Fruit fly (Drosophila melanogaster) whole organism, embryonic: ENCODE results near the gene GstD7.

Experiments used
- Antp ChIP-seq: fragments of 200-800 bp; sonication (Bioruptor generic); optimal IDR thresholded peaks from 3 replicates; lab custom pipeline; 2016; ENCODE audit warnings: missing biosample characterization, missing genetic modification characterization
- Awh ChIP-seq: fragments of 200-800 bp; sonication (Bioruptor generic); IDR thresholded peaks from 2 replicates; pipeline ENCODE4, ENCODE4 v1.3.6; 2022; ENCODE audit warnings: missing biosample characterization, missing genetic modification characterization
- B-H1 ChIP-seq: fragments of 200-800 bp; sonication (Bioruptor generic); IDR thresholded peaks from 3 replicates; pipeline ENCODE4 v1.3.6; 2022; ENCODE audit warnings: missing biosample characterization, missing genetic modification characterization
- Blimp-1 ChIP-seq: fragments of 200-800 bp; sonication (Bioruptor generic); optimal IDR thresholded peaks from 3 replicates; lab custom pipeline; 2018; ENCODE audit warnings: missing biosample characterization, missing genetic modification characterization, mild to moderate bottlenecking, moderate library complexity, missing genetic modification reagents
- CG12769 ChIP-seq: fragments of 200-800 bp; sonication (Bioruptor generic); optimal IDR thresholded peaks from 2 replicates; lab custom pipeline; 2019; ENCODE audit warnings: missing biosample characterization, mild to moderate bottlenecking, missing genetic modification characterization, moderate library complexity
- CG13287 ChIP-seq: fragments of 200-800 bp; sonication (Bioruptor generic); IDR thresholded peaks from 2 replicates; pipeline ENCODE4 v1.3.6; 2022; ENCODE audit warnings: missing biosample characterization, missing genetic modification characterization; ENCODE audit not compliant: partially characterized antibody
- CG16779 ChIP-seq: fragments of 200-800 bp; sonication (Bioruptor generic); IDR thresholded peaks from 2 replicates; pipeline ENCODE4 v1.3.6; 2022; ENCODE audit warnings: missing biosample characterization, missing genetic modification characterization
- CG17568 ChIP-seq: fragments of 200-800 bp; sonication (Bioruptor generic); optimal IDR thresholded peaks from 2 replicates; lab custom pipeline; 2018; ENCODE audit warnings: missing biosample characterization, mild to moderate bottlenecking, missing genetic modification characterization, moderate library complexity
- CG1792 ChIP-seq: fragments of 200-800 bp; sonication (Bioruptor generic); optimal IDR thresholded peaks from 2 replicates; lab custom pipeline; 2016; ENCODE audit warnings: missing biosample characterization, missing genetic modification characterization
- CG2202 ChIP-seq: fragments of 200-800 bp; sonication (Bioruptor generic); optimal IDR thresholded peaks from 2 replicates; lab custom pipeline; 2018; ENCODE audit warnings: missing biosample characterization, mild to moderate bottlenecking, missing genetic modification characterization
- CG4424 ChIP-seq: fragments of 200-800 bp; sonication (Bioruptor generic); optimal IDR thresholded peaks from 3 replicates; lab custom pipeline; 2016; ENCODE audit warnings: missing biosample characterization, missing genetic modification characterization
- CG5953 ChIP-seq: fragments of 200-800 bp; sonication (Bioruptor generic); IDR thresholded peaks from 2 replicates; pipeline ENCODE4 v1.3.6; 2022; ENCODE audit warnings: missing biosample characterization, missing genetic modification characterization
- CG6175 ChIP-seq: fragments of 200-800 bp; sonication (Bioruptor generic); IDR thresholded peaks from 3 replicates; pipeline ENCODE4 v1.3.6; 2022; ENCODE audit warnings: missing biosample characterization, missing genetic modification characterization
- CG6254 ChIP-seq: fragments of 200-800 bp; sonication (Bioruptor generic); optimal IDR thresholded peaks from 3 replicates; lab custom pipeline; 2017; ENCODE audit warnings: mild to moderate bottlenecking, missing biosample characterization, missing genetic modification reagents, missing genetic modification characterization
- CG8944 ChIP-seq: fragments of 200-800 bp; sonication (Bioruptor generic); optimal IDR thresholded peaks from 3 replicates; lab custom pipeline; 2016; ENCODE audit warnings: missing biosample characterization, missing genetic modification characterization
- CrebB ChIP-seq: fragments of 200-800 bp; sonication (Bioruptor generic); optimal IDR thresholded peaks from 3 replicates; lab custom pipeline; 2018; ENCODE audit warnings: missing biosample characterization, mild to moderate bottlenecking, missing genetic modification characterization
- ERR ChIP-seq: fragments of 200-800 bp; sonication (Bioruptor generic); optimal IDR thresholded peaks from 2 replicates; lab custom pipeline; 2016; ENCODE audit warnings: missing biosample characterization, missing genetic modification characterization
- Eip74EF ChIP-seq, 2 experiments: fragments of 200-800 bp in 1 of 2; fragments of >200 bp in 1 of 2; sonication (Bioruptor generic) in 1 of 2; optimal IDR thresholded peaks; 2 replicates each; lab custom pipeline; 2017 to 2019; ENCODE audit warnings: missing biosample characterization in 2 of 2, missing genetic modification characterization in 2 of 2, mild to moderate bottlenecking in 1 of 2, moderate library complexity in 1 of 2
- H2.0 ChIP-seq: fragments of 200-800 bp; sonication (Bioruptor generic); IDR thresholded peaks from 2 replicates; pipeline ENCODE4 v1.3.6; 2022; ENCODE audit warnings: missing biosample characterization, missing genetic modification characterization
- Hr3 ChIP-seq: fragments of 200-800 bp; sonication (Bioruptor generic); optimal IDR thresholded peaks from 3 replicates; lab custom pipeline; 2016; ENCODE audit warnings: missing biosample characterization, missing genetic modification characterization
- Nf-YA ChIP-seq: fragments of 200-800 bp; sonication (Bioruptor generic); IDR thresholded peaks from 2 replicates; pipeline ENCODE4 v1.3.6; 2022; ENCODE audit warnings: missing biosample characterization, missing genetic modification characterization
- Opbp ChIP-seq: fragments of 200-800 bp; sonication (Bioruptor generic); IDR thresholded peaks from 3 replicates; pipeline ENCODE4 v1.3.6; 2022; ENCODE audit warnings: missing biosample characterization, missing genetic modification characterization; ENCODE audit not compliant: partially characterized antibody
- Pdp1 ChIP-seq, 2 experiments: fragments of 200-800 bp; sonication (Bioruptor generic); optimal IDR thresholded peaks; 3 replicates each; lab custom pipeline; 2016; ENCODE audit warnings: missing biosample characterization in 2 of 2, missing genetic modification characterization in 2 of 2, mild to moderate bottlenecking in 1 of 2, moderate library complexity in 1 of 2
- Vsx1 ChIP-seq: fragments of 200-800 bp; sonication (Bioruptor generic); optimal IDR thresholded peaks from 2 replicates; lab custom pipeline; 2017; ENCODE audit warnings: missing biosample characterization, mild to moderate bottlenecking, missing genetic modification characterization, missing genetic modification reagents
- abd-A ChIP-seq: fragments of 200-800 bp; sonication (Bioruptor generic); optimal IDR thresholded peaks from 3 replicates; lab custom pipeline; 2019; ENCODE audit warnings: missing biosample characterization, mild to moderate bottlenecking, missing genetic modification characterization, moderate library complexity
- bab2 ChIP-seq: fragments of 200-800 bp; sonication (Bioruptor generic); optimal IDR thresholded peaks from 2 replicates; lab custom pipeline; 2016; ENCODE audit warnings: missing biosample characterization, missing genetic modification characterization
- bowl ChIP-seq: fragments of 200-800 bp; sonication (Bioruptor generic); IDR thresholded peaks from 2 replicates; pipeline ENCODE4 v1.3.6; 2022; ENCODE audit warnings: missing biosample characterization, missing genetic modification characterization
- chinmo ChIP-seq: fragments of 200-800 bp; sonication (Bioruptor generic); IDR thresholded peaks from 4 replicates; pipeline ENCODE4 v1.3.6; 2022; ENCODE audit warnings: missing biosample characterization, missing genetic modification characterization; ENCODE audit not compliant: partially characterized antibody
- grn ChIP-seq: fragments of 200-800 bp; sonication (Bioruptor generic); optimal IDR thresholded peaks from 3 replicates; lab custom pipeline; 2017; ENCODE audit warnings: missing biosample characterization, missing genetic modification characterization
- jumu ChIP-seq: fragments of 200-800 bp; sonication (Bioruptor generic); optimal IDR thresholded peaks from 3 replicates; lab custom pipeline; 2016; ENCODE audit warnings: missing biosample characterization, missing genetic modification characterization
- kni ChIP-seq: fragments of 200-800 bp; sonication (Bioruptor generic); optimal IDR thresholded peaks from 3 replicates; lab custom pipeline; 2017; ENCODE audit warnings: mild to moderate bottlenecking, missing biosample characterization, missing genetic modification reagents, missing genetic modification characterization
- oc ChIP-seq: fragments of 200-800 bp; sonication (Bioruptor generic); optimal IDR thresholded peaks from 2 replicates; lab custom pipeline; 2018; ENCODE audit warnings: missing biosample characterization, mild to moderate bottlenecking, missing genetic modification characterization, moderate library complexity
- pho ChIP-seq: fragments of 200-800 bp; sonication (Bioruptor generic); optimal IDR thresholded peaks from 2 replicates; lab custom pipeline; 2016; ENCODE audit warnings: missing biosample characterization, missing genetic modification characterization
- run ChIP-seq: fragments of 200-800 bp; sonication (Bioruptor generic); optimal IDR thresholded peaks from 3 replicates; lab custom pipeline; 2018; ENCODE audit warnings: missing biosample characterization, mild to moderate bottlenecking, missing genetic modification characterization
- sd ChIP-seq: fragments of 200-800 bp; sonication (Bioruptor generic); optimal IDR thresholded peaks from 3 replicates; lab custom pipeline; 2018; ENCODE audit warnings: missing biosample characterization, mild to moderate bottlenecking, missing genetic modification characterization, moderate library complexity
- seq ChIP-seq: fragments of 200-800 bp; sonication (Bioruptor generic); IDR thresholded peaks from 2 replicates; pipeline ENCODE4 v1.3.6; 2022; ENCODE audit warnings: missing biosample characterization, missing genetic modification characterization
- sqz ChIP-seq: fragments of 200-800 bp; sonication (Bioruptor generic); optimal IDR thresholded peaks from 3 replicates; lab custom pipeline; 2018; ENCODE audit warnings: missing biosample characterization, mild to moderate bottlenecking, missing genetic modification characterization
- stc ChIP-seq: fragments of 200-800 bp; sonication (Bioruptor generic); IDR thresholded peaks from 2 replicates; pipeline ENCODE4 v1.3.6; 2022; ENCODE audit warnings: missing biosample characterization, missing genetic modification characterization
- toy ChIP-seq: fragments of 200-800 bp; sonication (Bioruptor generic); IDR thresholded peaks from 2 replicates; pipeline ENCODE4 v1.3.6; 2022; ENCODE audit warnings: missing biosample characterization, missing genetic modification characterization
- z ChIP-seq: fragments of 200-800 bp; sonication (Bioruptor generic); IDR thresholded peaks from 3 replicates; pipeline ENCODE4 v1.3.6; 2022; ENCODE audit warnings: missing biosample characterization, missing genetic modification characterization

The GstD7 gene

dm6 chr3R:12359837-12360236, 18.5 kb upstream of the GstD7 start, which contains the start of gene CG4115 (continued):
- TF ChIP-seq Opbp (GFP tag; lab: Robert Waterston, UW) (0 out of 3 replicates have a peak, but pooled peaks have one; percentile 4), z (peak; percentile 80), CG12769 (peak; percentile 13)

- TF ChIP-seq CG6175 (GFP tag; lab: Robert Waterston, UW) (no peak), CG6254 (GFP tag; lab: Kevin White, UChicago) (no peak), kni (peak; percentile 92), Blimp-1 (peak; percentile 97), Awh (GFP tag; lab: Robert Waterston, UW) (0 out of 2 replicates have a peak, but pooled peaks have one; percentile 21), sd (peak; percentile 18), CG2202 (tag; lab: Kevin White, UChicago) (no peak), CG16779 (no peak), Nf-YA (no peak), toy (GFP tag; lab: Robert Waterston, UW) (no peak), CG4424 (GFP tag; lab: Kevin White, UChicago) (no peak), Hr3 (GFP tag; lab: Kevin White, UChicago) (no peak), stc (GFP tag; lab: Robert Waterston, UW) (no peak), sqz (GFP tag; lab: Kevin White, UChicago) (peak; percentile 73), jumu (no peak), abd-A (tag; lab: Kevin White, UChicago) (peak; percentile 33), oc (tag; lab: Kevin White, UChicago) (peak; percentile 32), Vsx1 (no peak), CG5953 (GFP tag; lab: Robert Waterston, UW) (no peak), Antp (GFP tag; lab: Kevin White, UChicago) (no peak)
Observed at dm6 chr3R:12361962-12362497, 16.3 kb upstream of the GstD7 start.

dm6 chr3R:12363544-12363943, 14.8 kb upstream of the GstD7 start:
- TF ChIP-seq grn (GFP tag; lab: Kevin White, UChicago) (peak; percentile 98), CG8944 (GFP tag; lab: Kevin White, UChicago) (no peak)
- TF ChIP-seq, all 482 proteins: peak for 1

- TF ChIP-seq seq (GFP tag; lab: Robert Waterston, UW) (no peak), bowl (GFP tag; lab: Robert Waterston, UW) (no peak), H2.0 (GFP tag; lab: Robert Waterston, UW) (no peak), CG17568 (GFP tag; lab: Kevin White, UChicago) (no peak)
Observed at dm6 chr3R:12364580-12364979, 13.7 kb upstream of the GstD7 start, which contains the start of gene Tim17a1. TSS of gene Tim17a1 (minus strand) at chr3R:12364680.

- no peak for TF ChIP-seq Eip74EF (GFP tag; optimal IDR thresholded peaks at IDR 0.05; lab: Kevin White, UChicago)
- no peak for TF ChIP-seq B-H1
- TF ChIP-seq CG5953 (GFP tag; lab: Robert Waterston, UW): no peak
- no peak for TF ChIP-seq bab2 (GFP tag; lab: Kevin White, UChicago)
- TF ChIP-seq CrebB (tag; lab: Kevin White, UChicago): no peak
- no peak for TF ChIP-seq CG13287
- TF ChIP-seq chinmo (GFP tag; lab: Robert Waterston, UW): 0 out of 4 replicates have a peak, but pooled peaks have one; percentile 20
- no peak for TF ChIP-seq CG1792 (GFP tag; lab: Kevin White, UChicago)
- no peak for TF ChIP-seq run (tag; lab: Kevin White, UChicago)
- TF ChIP-seq ERR: no peak
- no peak for TF ChIP-seq pho (GFP tag; lab: Kevin White, UChicago)
- peak in 1 of 2 experiments; percentile 79 for TF ChIP-seq Pdp1 (GFP tag; optimal IDR thresholded peaks at IDR 0.05; lab: Kevin White, UChicago)
- TF ChIP-seq, all 482 proteins: peak for 2
Observed at dm6 chr3R:12365264-12365840, 12.9 kb upstream of the GstD7 start, which contains the start of gene GstD10. TSS of gene GstD10 (minus strand) at chr3R:12365735.
